Worm (Caenorhabditis elegans) whole organism, L4 larva: ENCODE measurements around the gene nas-9.

Experiments used
- D1046.2 ChIP-seq: fragments of 200-800 bp; sonication (Bioruptor generic); IDR thresholded peaks from 2 replicates; pipeline ENCODE4 v1.3.6; 2022; ENCODE audit warnings: missing genetic modification characterization, missing compliant biosample characterization
- F10B5.3 ChIP-seq: sonication (generic microtip); optimal IDR thresholded peaks from 2 replicates; lab custom pipeline; 2016; ENCODE audit warnings: mild to moderate bottlenecking, missing genetic modification characterization, missing compliant biosample characterization
- Y48G9A.11 ChIP-seq: fragments of 200-800 bp; sonication (Bioruptor generic); IDR thresholded peaks from 2 replicates; pipeline ENCODE4 v1.3.6; 2022; ENCODE audit warnings: missing genetic modification reagents, missing genetic modification characterization, missing compliant biosample characterization
- aha-1 ChIP-seq: fragments of 150-350 bp; peaks from one replicate; lab custom pipeline; 2014; ENCODE audit warnings: missing biosample characterization, missing genetic modification characterization
- arid-1 ChIP-seq: fragments of 200-800 bp; sonication (Bioruptor generic); conservative IDR thresholded peaks from 2 replicates; pipeline ENCODE4 v1.3.6; 2022; ENCODE audit warnings: missing genetic modification reagents, missing genetic modification characterization, missing compliant biosample characterization
- attf-4 ChIP-seq: sonication (generic microtip); optimal IDR thresholded peaks from 3 replicates; lab custom pipeline; 2017; ENCODE audit warnings: missing biosample characterization, missing genetic modification characterization
- ceh-20 ChIP-seq: fragments of 200-800 bp; sonication (Bioruptor generic); IDR thresholded peaks from 2 replicates; pipeline ENCODE4 v1.3.6; 2022; ENCODE audit warnings: missing genetic modification reagents, missing genetic modification characterization, missing compliant biosample characterization
- ceh-28 ChIP-seq: fragments of 150-350 bp; optimal IDR thresholded peaks from 2 replicates; lab custom pipeline; 2014; ENCODE audit warnings: missing biosample characterization, missing genetic modification reagents, missing genetic modification characterization
- ceh-32 ChIP-seq: sonication (generic microtip); optimal IDR thresholded peaks from 2 replicates; lab custom pipeline; 2016; ENCODE audit warnings: mild to moderate bottlenecking, missing genetic modification characterization, missing compliant biosample characterization; ENCODE audit not compliant: poor library complexity
- ceh-62 ChIP-seq: sonication (generic microtip); optimal IDR thresholded peaks from 2 replicates; lab custom pipeline; 2017; ENCODE audit warnings: missing biosample characterization, missing genetic modification characterization
- cey-2 ChIP-seq: sonication (generic microtip); optimal IDR thresholded peaks from 3 replicates; lab custom pipeline; 2017; ENCODE audit warnings: missing genetic modification characterization, mild to moderate bottlenecking, missing compliant biosample characterization, antibody characterized with exemption, borderline replicate concordance; ENCODE audit not compliant: insufficient read depth
- daf-19 ChIP-seq: fragments of 200-800 bp; sonication (Bioruptor generic); conservative IDR thresholded peaks from 2 replicates; pipeline ENCODE4 v1.3.6; 2022; ENCODE audit warnings: missing genetic modification characterization, missing compliant biosample characterization
- daf-8 ChIP-seq: fragments of 200-800 bp; sonication (Bioruptor generic); IDR thresholded peaks from 2 replicates; pipeline ENCODE4 v1.3.6; 2022; ENCODE audit warnings: missing genetic modification characterization, missing compliant biosample characterization
- duxl-1 ChIP-seq: sonication (generic microtip); optimal IDR thresholded peaks from 2 replicates; lab custom pipeline; 2016; ENCODE audit warnings: mild to moderate bottlenecking, missing genetic modification characterization, moderate library complexity, missing compliant biosample characterization; ENCODE audit not compliant: poor library complexity
- fkh-10 ChIP-seq: fragments of 150-350 bp; optimal IDR thresholded peaks from 2 replicates; lab custom pipeline; 2014; ENCODE audit warnings: missing biosample characterization, missing genetic modification reagents, missing genetic modification characterization
- gei-8 ChIP-seq: fragments of 200-800 bp; sonication (Bioruptor generic); optimal IDR thresholded peaks from 2 replicates; lab custom pipeline; 2018; ENCODE audit warnings: mild to moderate bottlenecking, missing genetic modification characterization, missing compliant biosample characterization
- hif-1 ChIP-seq, 2 experiments: sonication (generic microtip); optimal IDR thresholded peaks; 2 replicates each; lab custom pipeline; 2016 to 2017; ENCODE audit warnings: missing compliant biosample characterization in 2 of 2, missing genetic modification characterization in 2 of 2, missing genetic modification reagents in 2 of 2, missing genotype in 2 of 2, mild to moderate bottlenecking in 1 of 2
- hlh-11 ChIP-seq: fragments of 200-800 bp; sonication (Bioruptor generic); optimal IDR thresholded peaks from 2 replicates; lab custom pipeline; 2018; ENCODE audit warnings: mild to moderate bottlenecking, missing genetic modification characterization, missing compliant biosample characterization
- hlh-30 ChIP-seq: sonication (generic microtip); optimal IDR thresholded peaks from 2 replicates; lab custom pipeline; 2017; ENCODE audit warnings: antibody characterized with exemption, mild to moderate bottlenecking, missing genetic modification characterization, missing compliant biosample characterization; ENCODE audit not compliant: insufficient read depth
- hmg-1.1 ChIP-seq: fragments of 200-800 bp; sonication (Bioruptor generic); IDR thresholded peaks from 2 replicates; pipeline ENCODE4 v1.3.6; 2022; ENCODE audit warnings: missing genetic modification reagents, missing genetic modification characterization, missing compliant biosample characterization
- jun-1 ChIP-seq: fragments of 150-350 bp; optimal IDR thresholded peaks from 2 replicates; lab custom pipeline; 2014; ENCODE audit warnings: missing biosample characterization, missing genetic modification reagents, missing genetic modification characterization
- lin-29 ChIP-seq: fragments of 200-800 bp; sonication (Bioruptor generic); IDR thresholded peaks from 2 replicates; pipeline ENCODE4 v1.3.6; 2022; ENCODE audit warnings: missing genetic modification reagents, missing genetic modification characterization, missing compliant biosample characterization
- lin-38 ChIP-seq: fragments of 200-800 bp; sonication (Bioruptor generic); IDR thresholded peaks from 2 replicates; pipeline ENCODE4 v1.3.6; 2022; ENCODE audit warnings: missing genetic modification reagents, missing genetic modification characterization, missing compliant biosample characterization
- lir-3 ChIP-seq: sonication (generic microtip); optimal IDR thresholded peaks from 2 replicates; lab custom pipeline; 2016; ENCODE audit warnings: mild to moderate bottlenecking, missing genetic modification characterization, missing compliant biosample characterization
- lsy-2 ChIP-seq, 2 experiments: fragments of 150-350 bp in 1 of 2; sonication (generic microtip) in 1 of 2; optimal IDR thresholded peaks; 2 replicates each; lab custom pipeline; 2014 to 2017; ENCODE audit warnings: missing biosample characterization in 2 of 2, missing genetic modification characterization in 2 of 2
- madf-5 ChIP-seq, 2 experiments: fragments of 200-800 bp; sonication (Bioruptor generic); IDR thresholded peaks; 2 replicates each; pipeline ENCODE4 v1.3.6; 2022; ENCODE audit warnings: missing compliant biosample characterization in 2 of 2, missing genetic modification characterization in 2 of 2
- mdl-1 ChIP-seq, 2 experiments: fragments of 150-350 bp in 1 of 2; sonication (generic microtip) in 1 of 2; optimal IDR thresholded peaks; 2 replicates each; lab custom pipeline; 2014 to 2017; ENCODE audit warnings: missing biosample characterization in 2 of 2, missing genetic modification characterization in 2 of 2
- mdt-29 ChIP-seq: fragments of 200-800 bp; sonication (Bioruptor generic); IDR thresholded peaks from 2 replicates; pipeline ENCODE4 v1.3.6; 2022; ENCODE audit warnings: missing genetic modification reagents, missing genetic modification characterization, missing compliant biosample characterization
- mep-1 ChIP-seq: fragments of 150-350 bp; sonication (generic microtip); optimal IDR thresholded peaks from 3 replicates; lab custom pipeline; 2014; ENCODE audit warnings: missing biosample characterization, missing genetic modification characterization
- mes-2 ChIP-seq: sonication (generic microtip); optimal IDR thresholded peaks from 2 replicates; lab custom pipeline; 2016; ENCODE audit warnings: missing genotype, mild to moderate bottlenecking, missing genetic modification characterization, missing compliant biosample characterization; ENCODE audit not compliant: poor library complexity, severe bottlenecking
- nhr-41 ChIP-seq: fragments of 200-800 bp; sonication (Bioruptor generic); IDR thresholded peaks from 2 replicates; pipeline ENCODE4 v1.3.6; 2022; ENCODE audit warnings: missing genetic modification reagents, missing genetic modification characterization, missing compliant biosample characterization
- nhr-42 ChIP-seq: fragments of 200-800 bp; sonication (Bioruptor generic); IDR thresholded peaks from 2 replicates; pipeline ENCODE4 v1.3.6; 2022; ENCODE audit warnings: missing genetic modification characterization, missing compliant biosample characterization
- nhr-6 ChIP-seq: fragments of 150-350 bp; optimal IDR thresholded peaks from 2 replicates; lab custom pipeline; 2014; ENCODE audit warnings: missing biosample characterization, missing genetic modification characterization
- nhr-76 ChIP-seq: fragments of 150-350 bp; optimal IDR thresholded peaks from 2 replicates; lab custom pipeline; 2014; ENCODE audit warnings: missing biosample characterization, missing genetic modification characterization
- php-3 ChIP-seq: fragments of 200-800 bp; sonication (Bioruptor generic); IDR thresholded peaks from 2 replicates; pipeline ENCODE4 v1.3.6; 2022; ENCODE audit warnings: missing genetic modification reagents, missing genetic modification characterization, missing compliant biosample characterization
- rbr-2 ChIP-seq: sonication (generic microtip); optimal IDR thresholded peaks from 2 replicates; lab custom pipeline; 2016; ENCODE audit warnings: missing genotype, missing genetic modification characterization, missing compliant biosample characterization
- saeg-2 ChIP-seq: fragments of 200-800 bp; sonication (Bioruptor generic); IDR thresholded peaks from 2 replicates; pipeline ENCODE4 v1.3.6; 2022; ENCODE audit warnings: missing genetic modification reagents, missing genetic modification characterization, missing compliant biosample characterization
- sdz-12 ChIP-seq: fragments of 200-800 bp; sonication (Bioruptor generic); optimal IDR thresholded peaks from 2 replicates; lab custom pipeline; 2018; ENCODE audit warnings: mild to moderate bottlenecking, missing genetic modification characterization, missing compliant biosample characterization
- snpc-1.2 ChIP-seq: fragments of 200-800 bp; sonication (Bioruptor generic); IDR thresholded peaks from 2 replicates; pipeline ENCODE4 v1.3.6; 2022; ENCODE audit warnings: missing genetic modification reagents, missing genetic modification characterization, missing compliant biosample characterization
- spr-3 ChIP-seq: fragments of 200-800 bp; sonication (Bioruptor generic); optimal IDR thresholded peaks from 2 replicates; lab custom pipeline; 2018; ENCODE audit warnings: mild to moderate bottlenecking, missing genetic modification characterization, missing compliant biosample characterization
- tag-97 ChIP-seq: fragments of 200-800 bp; sonication (Bioruptor generic); IDR thresholded peaks from 2 replicates; pipeline ENCODE4 v1.3.6; 2022; ENCODE audit warnings: missing genetic modification characterization, missing compliant biosample characterization
- unc-130 ChIP-seq: sonication (generic microtip); optimal IDR thresholded peaks from 2 replicates; lab custom pipeline; 2016; ENCODE audit warnings: missing genetic modification reagents, missing genetic modification characterization, missing compliant biosample characterization
- vab-7 ChIP-seq: fragments of 200-800 bp; sonication (Bioruptor generic); IDR thresholded peaks from 2 replicates; pipeline ENCODE4 v1.3.6; 2022; ENCODE audit warnings: missing genetic modification reagents, missing genetic modification characterization, missing compliant biosample characterization
- zfp-2 ChIP-seq: sonication (generic microtip); optimal IDR thresholded peaks from 2 replicates; lab custom pipeline; 2016; ENCODE audit warnings: mild to moderate bottlenecking, missing genetic modification characterization, missing compliant biosample characterization
- zfp-3 ChIP-seq: fragments of 200-800 bp; sonication (Bioruptor generic); conservative IDR thresholded peaks from 2 replicates; pipeline ENCODE4 v1.3.6; 2022; ENCODE audit warnings: missing genetic modification reagents, missing genetic modification characterization, missing compliant biosample characterization
- zip-11 ChIP-seq: fragments of 200-800 bp; sonication (Bioruptor generic); IDR thresholded peaks from 2 replicates; pipeline ENCODE4 v1.3.6; 2022; ENCODE audit warnings: missing genetic modification characterization, missing compliant biosample characterization
- zip-2 ChIP-seq: fragments of 150-350 bp; optimal IDR thresholded peaks from 2 replicates; lab custom pipeline; 2014; ENCODE audit warnings: missing biosample characterization, missing genetic modification characterization
- ztf-7 ChIP-seq: fragments of 150-350 bp; optimal IDR thresholded peaks from 2 replicates; lab custom pipeline; 2014; ENCODE audit warnings: missing biosample characterization, missing genetic modification characterization

Gene nas-9

DNA sequence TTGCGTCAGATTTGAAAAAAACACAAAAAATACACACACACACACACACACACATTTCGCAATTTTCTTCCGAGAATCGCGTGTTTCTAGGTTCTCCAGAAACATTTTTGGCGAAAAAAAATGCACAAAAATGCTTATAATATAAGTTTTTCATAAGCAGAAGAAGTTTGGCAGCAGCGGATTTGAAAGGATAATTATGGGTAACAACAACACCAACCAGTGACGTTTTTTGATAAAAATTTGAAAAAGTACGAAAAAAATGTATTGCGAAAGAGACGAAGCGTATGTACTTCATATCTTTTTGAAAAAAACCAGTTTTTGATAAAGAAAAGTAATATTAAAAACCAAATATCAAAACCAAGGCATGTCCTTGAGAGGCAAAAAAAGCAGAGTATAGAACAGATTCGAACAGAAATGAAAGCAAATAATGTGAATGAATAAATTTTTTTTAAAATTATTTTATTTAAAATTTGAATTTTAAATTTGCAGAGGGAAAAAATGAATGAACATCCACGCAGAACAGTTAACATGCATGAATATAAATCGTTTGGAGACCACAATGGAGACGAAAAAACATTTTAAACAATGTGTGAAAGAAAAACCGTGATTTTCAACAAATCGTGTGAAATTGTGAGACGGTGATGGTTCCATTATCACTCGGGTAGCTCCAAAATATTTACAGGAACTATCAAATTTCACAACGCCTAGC, 16.0 kb downstream of the nas-9 start (continued):
- TF ChIP-seq zip-2 (tag; lab: Kevin White, UChicago) (no peak), fkh-10 (GFP tag; lab: Kevin White, UChicago) (no peak), lsy-2 (tag; optimal IDR thresholded peaks at IDR 0.05; lab: Kevin White, UChicago) (peak in 1 of 2 experiments; percentile 45), nhr-42 (GFP tag; lab: Robert Waterston, UW) (peak; percentile 47; the same call in 1 of the 2 replicates), ceh-28 (no peak), daf-8 (GFP tag; lab: Robert Waterston, UW) (no peak), mdl-1 (tag; optimal IDR thresholded peaks at IDR 0.05; lab: Kevin White, UChicago) (no peak), sdz-12 (no peak), D1046.2 (no peak), ztf-7 (tag; lab: Kevin White, UChicago) (no peak), lin-38 (peak; percentile 55), madf-5 (GFP tag; IDR thresholded peaks at IDR 0.05; lab: Robert Waterston, UW) (peak in 1 of 2 experiments; percentile 17; a peak in 1 of 4 replicates), nhr-41 (GFP tag; lab: Robert Waterston, UW) (no peak), zip-11 (GFP tag; lab: Robert Waterston, UW) (0 out of 2 replicates have a peak, but pooled peaks have one; percentile 6), F10B5.3 (tag; lab: Kevin White, UChicago) (peak; percentile 35), lir-3 (peak; percentile 10), daf-19 (GFP tag; lab: Robert Waterston, UW) (peak; percentile 30; the same call in 1 of the 2 replicates), saeg-2 (GFP tag; lab: Robert Waterston, UW) (0 out of 2 replicates have a peak, but pooled peaks have one; percentile 27), hif-1 (tag; optimal IDR thresholded peaks at IDR 0.05; lab: Kevin White, UChicago) (peak in 1 of 2 experiments; percentile 67), nhr-6 (tag; lab: Kevin White, UChicago) (no peak), jun-1 (tag; lab: Kevin White, UChicago) (no peak), ceh-62 (tag; lab: Kevin White, UChicago) (no peak), vab-7 (no peak), ceh-20 (GFP tag; lab: Robert Waterston, UW) (no peak), ceh-32 (tag; lab: Kevin White, UChicago) (no peak), aha-1 (peak; percentile 4), unc-130 (GFP tag; lab: Kevin White, UChicago) (no peak), attf-4 (tag; lab: Kevin White, UChicago) (no peak), gei-8 (peak; percentile 54), rbr-2 (tag; lab: Kevin White, UChicago) (no peak), zfp-2 (tag; lab: Kevin White, UChicago) (no peak), hmg-1.1 (GFP tag; lab: Robert Waterston, UW) (no peak), mep-1 (tag; lab: Kevin White, UChicago) (peak; percentile 80), zfp-3 (peak; percentile 91), hlh-30 (tag; lab: Kevin White, UChicago) (peak; percentile 34), Y48G9A.11 (0 out of 2 replicates have a peak, but pooled peaks have one; percentile 24), tag-97 (GFP tag; lab: Robert Waterston, UW) (no peak), lin-29 (no peak), duxl-1 (tag; lab: Kevin White, UChicago) (peak; percentile 48), cey-2 (tag; lab: Kevin White, UChicago) (no peak), mes-2 (tag; lab: Kevin White, UChicago) (peak; percentile 9), php-3 (no peak), nhr-76 (tag; lab: Kevin White, UChicago) (no peak), arid-1 (peak; percentile 40; the same call in 1 of the 2 replicates), mdt-29 (peak; percentile 67; the same call in 1 of the 2 replicates), spr-3 (GFP tag; lab: Kevin White, UChicago) (peak; percentile 24), snpc-1.2 (peak; percentile 20; the same call in 1 of the 2 replicates), hlh-11 (peak; percentile 15)
